Fruit fly (Drosophila melanogaster): ENCODE results near the gene Tsp39D.

The Tsp39D gene

DNA sequence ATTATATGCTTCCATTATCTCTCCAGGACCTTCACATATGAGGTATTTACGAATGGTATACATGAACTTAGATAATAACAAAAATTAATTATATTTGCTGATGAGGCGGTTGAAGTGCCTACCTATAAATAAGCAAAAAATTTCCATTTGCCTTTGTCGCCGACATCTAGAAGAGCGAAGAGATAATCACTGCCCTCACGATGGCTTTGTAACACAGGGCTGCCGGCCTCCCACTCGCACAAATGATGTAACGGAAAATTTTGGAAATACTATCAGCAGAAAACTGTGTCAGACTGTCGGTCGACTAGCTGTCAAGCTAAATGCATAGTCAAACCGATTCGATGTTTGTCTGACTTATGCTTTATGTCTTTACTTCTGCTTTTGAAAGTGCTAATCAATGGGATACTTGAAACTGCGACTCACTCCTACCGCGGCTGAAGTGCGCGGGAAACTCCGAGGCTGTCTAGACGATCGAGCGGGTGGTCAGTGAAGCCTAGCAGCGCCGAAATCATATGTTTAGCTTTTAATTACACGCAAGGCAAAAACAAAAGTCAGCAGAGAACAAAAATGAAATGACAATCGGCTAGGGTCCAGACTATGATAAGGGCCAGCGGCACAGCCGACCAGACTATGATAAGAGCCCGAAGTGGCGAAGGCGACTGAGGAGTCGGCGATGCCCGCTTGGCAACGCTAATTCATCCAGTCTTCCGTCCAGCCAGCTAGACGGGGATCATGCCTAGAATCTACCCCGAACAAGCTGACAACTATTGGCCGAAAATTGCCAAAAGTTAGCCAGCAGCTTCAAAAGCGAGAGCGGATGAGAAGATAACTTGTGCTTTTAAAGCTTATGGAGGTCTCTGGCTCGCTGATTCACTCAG, 40.5 kb upstream of the Tsp39D start:
- TF ChIP-seq svp (GFP tag) (peak; percentile 86), CG15336 (GFP tag; IDR thresholded peaks at IDR 0.05) (no peak), vri (GFP tag; optimal IDR thresholded peaks at IDR 0.05) (peak; percentile 59), CG8632 (GFP tag; optimal IDR thresholded peaks at IDR 0.05) (no peak)

DNA sequence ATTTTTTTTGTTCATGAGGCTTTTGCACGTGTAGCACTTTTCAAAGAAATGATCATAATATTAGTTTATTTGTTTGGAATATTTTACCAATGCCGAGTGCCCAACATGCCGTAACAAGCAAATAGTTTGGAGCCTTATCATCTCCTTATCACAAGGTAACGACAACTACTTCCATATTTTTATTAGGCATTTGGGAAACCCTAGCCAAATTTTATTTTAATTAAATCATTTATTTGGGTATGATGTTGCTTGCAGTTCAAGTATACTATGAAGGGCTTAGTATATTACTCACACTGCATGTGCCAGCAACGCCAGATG, 39.9 kb upstream of the Tsp39D start:
- TF ChIP-seq CG31627 (GFP tag; optimal IDR thresholded peaks at IDR 0.05) = no peak
- no peak for TF ChIP-seq dac (GFP tag; optimal IDR thresholded peaks at IDR 0.05)
- no peak for TF ChIP-seq achi (GFP tag; optimal IDR thresholded peaks at IDR 0.05)
- no peak for TF ChIP-seq CG6276 (GFP tag; optimal IDR thresholded peaks at IDR 0.05)
- no peak for TF ChIP-seq Gug (GFP tag; IDR thresholded peaks at IDR 0.05)
- TF ChIP-seq Eip75B (GFP tag; optimal IDR thresholded peaks at IDR 0.05) = no peak
- TF ChIP-seq CG15336 (GFP tag; IDR thresholded peaks at IDR 0.05) = no peak
- no peak for TF ChIP-seq CG6808 (GFP tag; optimal IDR thresholded peaks at IDR 0.05)
- no peak for TF ChIP-seq CG11902 (GFP tag; optimal IDR thresholded peaks at IDR 0.05)
- no peak for TF ChIP-seq svp (GFP tag)

DNA sequence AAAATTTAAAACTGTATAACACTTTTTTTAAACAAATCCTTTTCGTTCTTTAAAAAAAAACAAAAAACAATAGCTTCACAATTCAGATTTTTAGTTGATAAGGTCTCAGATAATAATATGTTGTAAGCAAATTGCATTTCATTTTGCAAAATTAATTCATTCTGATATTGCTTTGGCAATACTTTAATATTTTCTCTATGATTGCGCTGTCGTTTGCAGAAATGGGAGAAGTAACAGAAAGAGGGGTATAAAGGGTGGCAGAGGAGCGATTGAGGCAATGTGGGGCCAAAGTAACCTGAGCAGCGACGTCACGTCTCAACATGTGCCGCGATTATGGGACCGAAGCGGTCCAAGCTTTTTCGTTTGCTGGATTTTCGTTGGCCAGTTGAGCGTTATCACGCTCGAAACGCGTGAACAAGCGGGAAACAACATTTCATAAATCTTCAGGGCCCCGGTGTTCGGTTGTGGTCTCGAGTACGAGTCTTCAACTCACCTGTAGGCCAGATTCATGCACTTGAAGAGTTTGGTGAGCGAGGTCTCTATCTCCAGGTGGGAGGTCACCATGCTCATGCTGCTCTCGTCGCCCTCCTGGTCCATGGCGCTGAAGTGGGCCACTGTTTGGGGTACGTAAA, 36.5 kb upstream of the Tsp39D start:
- TF ChIP-seq CG8319 (GFP tag; optimal IDR thresholded peaks at IDR 0.05) = peak; percentile 43
- TF ChIP-seq Eip78C (GFP tag) = peak; percentile 7
- TF ChIP-seq svp (GFP tag) = peak; percentile 55
- TF ChIP-seq Sox102F (GFP tag; optimal IDR thresholded peaks at IDR 0.05) = no peak
- no peak for TF ChIP-seq Hr38 (GFP tag; optimal IDR thresholded peaks at IDR 0.05)

- TF ChIP-seq acj6 (GFP tag; optimal IDR thresholded peaks at IDR 0.05) (no peak), eg (GFP tag; IDR thresholded peaks at IDR 0.05) (no peak), fkh (GFP tag; optimal IDR thresholded peaks at IDR 0.05) (peak; percentile 67), CG15336 (GFP tag; IDR thresholded peaks at IDR 0.05) (0 out of 2 replicates have a peak, but pooled peaks have one; percentile 25), vri (GFP tag; optimal IDR thresholded peaks at IDR 0.05) (peak; percentile 25), dsx (GFP tag; optimal IDR thresholded peaks at IDR 0.05; ENCODE audit: poor library complexity, severe bottlenecking) (no peak), CG6276 (GFP tag; optimal IDR thresholded peaks at IDR 0.05) (no peak), Gug (GFP tag; IDR thresholded peaks at IDR 0.05) (no peak), lz (GFP tag; optimal IDR thresholded peaks at IDR 0.05) (no peak), Sox14 (GFP tag; optimal IDR thresholded peaks at IDR 0.05) (peak; percentile 25), CG34406 (GFP tag; optimal IDR thresholded peaks at IDR 0.05) (no peak), pdm3 (GFP tag; optimal IDR thresholded peaks at IDR 0.05) (no peak), CG16779 (tag; optimal IDR thresholded peaks at IDR 0.05) (peak; percentile 67), CG4318 (GFP tag; optimal IDR thresholded peaks at IDR 0.05) (no peak), net (GFP tag; optimal IDR thresholded peaks at IDR 0.05) (no peak), Met (GFP tag; optimal IDR thresholded peaks at IDR 0.05) (no peak), Eip78C (GFP tag) (peak; percentile 65), svp (GFP tag) (no peak), Eip75B (GFP tag; optimal IDR thresholded peaks at IDR 0.05) (no peak), CG8319 (GFP tag; optimal IDR thresholded peaks at IDR 0.05) (no peak), achi (GFP tag; optimal IDR thresholded peaks at IDR 0.05) (no peak), CG6854 (GFP tag; optimal IDR thresholded peaks at IDR 0.05) (no peak), Lpt (GFP tag; optimal IDR thresholded peaks at IDR 0.05) (no peak), CG11294 (GFP tag; IDR thresholded peaks at IDR 0.05) (no peak), CG7368 (GFP tag; optimal IDR thresholded peaks at IDR 0.05) (no peak), CG6163 (GFP tag; IDR thresholded peaks at IDR 0.05) (no peak), OdsH (GFP tag; optimal IDR thresholded peaks at IDR 0.05) (no peak), spab (GFP tag; optimal IDR thresholded peaks at IDR 0.05) (no peak), Hr4 (GFP tag; optimal IDR thresholded peaks at IDR 0.05) (no peak), Sox15 (GFP tag; optimal IDR thresholded peaks at IDR 0.05) (no peak), Blimp-1 (GFP tag; optimal IDR thresholded peaks at IDR 0.05) (no peak), CG6792 (GFP tag; optimal IDR thresholded peaks at IDR 0.05) (no peak), CG32006 (GFP tag; optimal IDR thresholded peaks at IDR 0.05) (no peak), CG9139 (GFP tag; optimal IDR thresholded peaks at IDR 0.05) (peak; percentile 61), CG1621 (tag; optimal IDR thresholded peaks at IDR 0.05) (no peak), CG11902 (GFP tag; optimal IDR thresholded peaks at IDR 0.05) (no peak)
Measured at dm6 chr2L:21309058-21309753, 35.2 kb upstream of the Tsp39D start.
